Fruit fly (Drosophila melanogaster): ENCODE measurements around the gene eco.

Gene eco

dm6 chr3L:7344001-7344400 lies 4.9 kb upstream of the eco start:
- no peak for TF ChIP-seq psq (GFP tag; optimal IDR thresholded peaks at IDR 0.05)
- TF ChIP-seq CG9705 (GFP tag; optimal IDR thresholded peaks at IDR 0.05), result no peak
- TF ChIP-seq dsf (GFP tag; optimal IDR thresholded peaks at IDR 0.05; ENCODE audit: borderline replicate concordance), result no peak
- TF ChIP-seq OdsH (GFP tag; optimal IDR thresholded peaks at IDR 0.05), result no peak
- no peak for TF ChIP-seq sv (GFP tag; optimal IDR thresholded peaks at IDR 0.05)
- TF ChIP-seq N (GFP tag; optimal IDR thresholded peaks at IDR 0.05), result no peak
- no peak for TF ChIP-seq CrebA (GFP tag; optimal IDR thresholded peaks at IDR 0.05; ENCODE audit: borderline replicate concordance)

dm6 chr3L:7338786-7339185 lies 354 bp downstream of the eco start:
- peak; percentile 12 for TF ChIP-seq OdsH (GFP tag; optimal IDR thresholded peaks at IDR 0.05)
- TF ChIP-seq rgr (GFP tag; optimal IDR thresholded peaks at IDR 0.05), result peak; percentile 63
- no peak for TF ChIP-seq Hr78 (GFP tag; optimal IDR thresholded peaks at IDR 0.05)
- peak; percentile 7 for TF ChIP-seq CG9705 (GFP tag; optimal IDR thresholded peaks at IDR 0.05)
- TF ChIP-seq HLH106 (tag; optimal IDR thresholded peaks at IDR 0.05), result peak; percentile 6

- TF ChIP-seq Mio (GFP tag; optimal IDR thresholded peaks at IDR 0.05), result no peak
- peak; percentile 62 for TF ChIP-seq rgr (GFP tag; optimal IDR thresholded peaks at IDR 0.05)
- TF ChIP-seq OdsH (GFP tag; optimal IDR thresholded peaks at IDR 0.05), result no peak
- TF ChIP-seq Dfd (GFP tag; optimal IDR thresholded peaks at IDR 0.05), result no peak
- TF ChIP-seq sage (GFP tag; optimal IDR thresholded peaks at IDR 0.05), result no peak
- no peak for TF ChIP-seq psq (GFP tag; optimal IDR thresholded peaks at IDR 0.05)
- TF ChIP-seq Rel (GFP tag; optimal IDR thresholded peaks at IDR 0.05), result no peak
- TF ChIP-seq Rel (tag; optimal IDR thresholded peaks at IDR 0.05), result peak; percentile 2
- no peak for TF ChIP-seq dmrt93B (GFP tag; optimal IDR thresholded peaks at IDR 0.05)
- TF ChIP-seq usp (GFP tag; optimal IDR thresholded peaks at IDR 0.05), result no peak
- peak; percentile 53 for TF ChIP-seq Hr83 (GFP tag; optimal IDR thresholded peaks at IDR 0.05; ENCODE audit: poor library complexity, severe bottlenecking)
- peak; percentile 2 for TF ChIP-seq sv (GFP tag; optimal IDR thresholded peaks at IDR 0.05)
- peak; percentile 17 for TF ChIP-seq Sp1 (GFP tag; optimal IDR thresholded peaks at IDR 0.05)
- no peak for TF ChIP-seq lola (GFP tag; optimal IDR thresholded peaks at IDR 0.05)
These were observed 4.2 kb downstream of the eco start, which contains the start of the genes wrm1 and wrm2 for dm6 chr3L:7334990-7335389. Gene wrm1, minus strand, starts transcription at chr3L:7335226. Gene wrm2, minus strand, starts transcription at chr3L:7335226.

dm6 chr3L:7328567-7329253 lies 10.4 kb downstream of the eco start, which contains the start of the genes mrva, CG42307 and mus312:
Gene mrva, minus strand, starts transcription at chr3L:7328842.
Gene CG42307, plus strand, starts transcription at chr3L:7329132.
Gene mus312, plus strand, starts transcription at chr3L:7329132.
- TF ChIP-seq psq (GFP tag; optimal IDR thresholded peaks at IDR 0.05), result peak; percentile 75
- no peak for TF ChIP-seq Mio (GFP tag; optimal IDR thresholded peaks at IDR 0.05)
- TF ChIP-seq jim (GFP tag; optimal IDR thresholded peaks at IDR 0.05), result no peak
- TF ChIP-seq Vsx2 (GFP tag; optimal IDR thresholded peaks at IDR 0.05; ENCODE audit: partially characterized antibody), result peak; percentile 83
- TF ChIP-seq rgr (GFP tag; optimal IDR thresholded peaks at IDR 0.05), result peak; percentile 83
- TF ChIP-seq HLH106 (tag; optimal IDR thresholded peaks at IDR 0.05), result peak; percentile 94
- TF ChIP-seq sv (GFP tag; optimal IDR thresholded peaks at IDR 0.05), result peak; percentile 78
- TF ChIP-seq Sp1 (GFP tag; optimal IDR thresholded peaks at IDR 0.05), result peak; percentile 90
- TF ChIP-seq ey (GFP tag; optimal IDR thresholded peaks at IDR 0.05), result peak; percentile 47
- peak; percentile 73 for TF ChIP-seq OdsH (GFP tag; optimal IDR thresholded peaks at IDR 0.05)
- TF ChIP-seq fru (GFP tag; optimal IDR thresholded peaks at IDR 0.05), result no peak
- TF ChIP-seq Rel (GFP tag; optimal IDR thresholded peaks at IDR 0.05), result no peak
- peak; percentile 77 for TF ChIP-seq Rel (tag; optimal IDR thresholded peaks at IDR 0.05)
- TF ChIP-seq CG9705 (GFP tag; optimal IDR thresholded peaks at IDR 0.05), result peak; percentile 81
- TF ChIP-seq foxo (GFP tag; optimal IDR thresholded peaks at IDR 0.05), result peak in 1 of 2 experiments; percentile 87

- TF ChIP-seq pan (optimal IDR thresholded peaks at IDR 0.05) (no peak), Sp1 (GFP tag; optimal IDR thresholded peaks at IDR 0.05) (no peak), OdsH (GFP tag; optimal IDR thresholded peaks at IDR 0.05) (no peak), Dif (GFP tag; optimal IDR thresholded peaks at IDR 0.05; ENCODE audit: partially characterized antibody) (no peak), rgr (GFP tag; optimal IDR thresholded peaks at IDR 0.05) (no peak), Dfd (GFP tag; optimal IDR thresholded peaks at IDR 0.05) (no peak), Jra (GFP tag; optimal IDR thresholded peaks at IDR 0.05) (no peak)
These were observed 12.5 kb downstream of the eco start for dm6 chr3L:7326676-7327075.

dm6 chr3L:7323348-7323747 lies 15.8 kb downstream of the eco start, which contains the start of the genes RhoGEF4 and Rint1:
Gene RhoGEF4, minus strand, starts transcription at chr3L:7323411.
Gene Rint1, plus strand, starts transcription at chr3L:7323619.
- TF ChIP-seq CG9705 (GFP tag; optimal IDR thresholded peaks at IDR 0.05), result no peak
- TF ChIP-seq sage (GFP tag; optimal IDR thresholded peaks at IDR 0.05), result no peak
- no peak for TF ChIP-seq Hnf4 (GFP tag; optimal IDR thresholded peaks at IDR 0.05)
- no peak for TF ChIP-seq tai (GFP tag; optimal IDR thresholded peaks at IDR 0.05)
- peak; percentile 27 for TF ChIP-seq OdsH (GFP tag; optimal IDR thresholded peaks at IDR 0.05)
- no peak for TF ChIP-seq N (GFP tag; optimal IDR thresholded peaks at IDR 0.05)
- TF ChIP-seq CG32264 (GFP tag; optimal IDR thresholded peaks at IDR 0.05), result no peak
- TF ChIP-seq Dif (GFP tag; optimal IDR thresholded peaks at IDR 0.05; ENCODE audit: partially characterized antibody), result no peak
- TF ChIP-seq woc (GFP tag; optimal IDR thresholded peaks at IDR 0.05), result peak; percentile 47
- TF ChIP-seq br (GFP tag; optimal IDR thresholded peaks at IDR 0.05), result no peak
- TF ChIP-seq Hr78 (GFP tag; optimal IDR thresholded peaks at IDR 0.05), result no peak
- no peak for TF ChIP-seq brk (GFP tag; optimal IDR thresholded peaks at IDR 0.05)
- no peak for TF ChIP-seq Vsx2 (GFP tag; optimal IDR thresholded peaks at IDR 0.05; ENCODE audit: partially characterized antibody)
- TF ChIP-seq Hr83 (GFP tag; optimal IDR thresholded peaks at IDR 0.05; ENCODE audit: poor library complexity, severe bottlenecking), result no peak
- no peak for TF ChIP-seq GATAd (GFP tag; optimal IDR thresholded peaks at IDR 0.05)
- peak; percentile 48 for TF ChIP-seq Sp1 (GFP tag; optimal IDR thresholded peaks at IDR 0.05)
- TF ChIP-seq h (GFP tag; optimal IDR thresholded peaks at IDR 0.05), result peak; percentile 55
- TF ChIP-seq Dfd (GFP tag; optimal IDR thresholded peaks at IDR 0.05), result no peak
- peak; percentile 17 for TF ChIP-seq dsf (GFP tag; optimal IDR thresholded peaks at IDR 0.05; ENCODE audit: borderline replicate concordance)
- TF ChIP-seq foxo (GFP tag; optimal IDR thresholded peaks at IDR 0.05), result peak in 1 of 2 experiments; percentile 72
- no peak for TF ChIP-seq fru (GFP tag; optimal IDR thresholded peaks at IDR 0.05)

Measured in whole organism, wandering third instar larva.